Worm (Caenorhabditis elegans) whole organism, midembryonic: Measurements from ENCODE around the gene F14H12.2.

Experiments
- T22C8.4 ChIP-seq: fragments of 200-800 bp; sonication (Bioruptor generic); IDR thresholded peaks from 2 replicates; pipeline ENCODE4 v1.3.6; 2022; ENCODE audit warnings: missing genetic modification characterization, missing compliant biosample characterization
- flt-1 ChIP-seq: fragments of 200-800 bp; sonication (Bioruptor generic); IDR thresholded peaks from 2 replicates; pipeline ENCODE4 v1.3.6; 2022; ENCODE audit warnings: missing genetic modification characterization, missing compliant biosample characterization
- klf-2 ChIP-seq: fragments of 200-800 bp; sonication (Bioruptor generic); conservative IDR thresholded peaks from 2 replicates; pipeline ENCODE4 v1.3.6; 2022; ENCODE audit warnings: missing genetic modification reagents, missing genetic modification characterization, missing compliant biosample characterization
- med-1 ChIP-seq: sonication (generic microtip); optimal IDR thresholded peaks from 2 replicates; lab custom pipeline; 2017; ENCODE audit warnings: missing genetic modification characterization, mild to moderate bottlenecking, missing compliant biosample characterization, antibody characterized with exemption, missing genetic modification reagents; ENCODE audit not compliant: insufficient read depth
- tab-1 ChIP-seq: fragments of 200-800 bp; sonication (Bioruptor generic); IDR thresholded peaks from 2 replicates; pipeline ENCODE4 v1.3.6; 2022; ENCODE audit warnings: missing genetic modification characterization, missing compliant biosample characterization
- ztf-23 ChIP-seq: fragments of 200-800 bp; sonication (Bioruptor generic); IDR thresholded peaks from 2 replicates; pipeline ENCODE4 v1.3.6; 2022; ENCODE audit warnings: missing genetic modification reagents, missing genetic modification characterization, missing compliant biosample characterization
- ztf-29 ChIP-seq: fragments of 200-800 bp; sonication (Bioruptor generic); IDR thresholded peaks from 2 replicates; pipeline ENCODE4 v1.3.6; 2022; ENCODE audit warnings: missing genetic modification reagents, missing genetic modification characterization, missing compliant biosample characterization

ce11 chrX:4317095-4317494, 33.2 kb upstream of the F14H12.2 start:
- TF ChIP-seq ztf-29 (no peak), flt-1 (no peak), T22C8.4 (GFP tag; lab: Robert Waterston, UW) (no peak), klf-2 (GFP tag; lab: Robert Waterston, UW) (no peak), ztf-23 (GFP tag; lab: Robert Waterston, UW) (no peak), tab-1 (GFP tag; lab: Robert Waterston, UW) (no peak), med-1 (no peak)
